Worm (Caenorhabditis elegans) whole organism, young adult: Measurements from ENCODE around the gene ska-3.

ENCODE experiments used
- B0019.2 ChIP-seq: fragments of 200-800 bp; sonication (Bioruptor generic); conservative IDR thresholded peaks from 2 replicates; pipeline ENCODE4 v1.3.6; 2022; ENCODE audit warnings: missing genetic modification reagents, missing genetic modification characterization, missing compliant biosample characterization
- D2030.7 ChIP-seq: fragments of 200-800 bp; sonication (Bioruptor generic); IDR thresholded peaks from 2 replicates; pipeline ENCODE4 v1.3.6; 2022; ENCODE audit warnings: missing genetic modification reagents, missing genetic modification characterization, missing compliant biosample characterization
- F37B4.10 ChIP-seq: fragments of 200-800 bp; sonication (Bioruptor generic); IDR thresholded peaks from 2 replicates; pipeline ENCODE4 v1.3.6; 2022; ENCODE audit warnings: missing genetic modification characterization, missing compliant biosample characterization
- F49E8.2 ChIP-seq: sonication (generic microtip); optimal IDR thresholded peaks from 3 replicates; lab custom pipeline; 2017; ENCODE audit warnings: missing genetic modification characterization, mild to moderate bottlenecking, missing compliant biosample characterization, antibody characterized with exemption, moderate library complexity; ENCODE audit not compliant: insufficient read depth
- F55B11.4 ChIP-seq: sonication (generic microtip); optimal IDR thresholded peaks from 2 replicates; lab custom pipeline; 2016; ENCODE audit warnings: missing compliant biosample characterization, missing genetic modification characterization, borderline replicate concordance; ENCODE audit not compliant: insufficient read depth
- F57A8.1 ChIP-seq: fragments of 200-800 bp; sonication (Bioruptor generic); optimal IDR thresholded peaks from 2 replicates; lab custom pipeline; 2018; ENCODE audit warnings: mild to moderate bottlenecking, missing genetic modification characterization, moderate library complexity, missing compliant biosample characterization
- K11D2.4 ChIP-seq: fragments of 200-800 bp; sonication (Bioruptor generic); IDR thresholded peaks from 2 replicates; pipeline ENCODE4 v1.3.6; 2022; ENCODE audit warnings: missing genetic modification reagents, missing genetic modification characterization, missing compliant biosample characterization
- T07F8.4 ChIP-seq: sonication (generic microtip); optimal IDR thresholded peaks from 2 replicates; lab custom pipeline; 2016; ENCODE audit warnings: mild to moderate bottlenecking, missing genetic modification characterization, moderate library complexity, missing compliant biosample characterization
- T26A5.8 ChIP-seq: sonication (generic microtip); optimal IDR thresholded peaks from 2 replicates; lab custom pipeline; 2016; ENCODE audit warnings: missing genetic modification characterization, missing compliant biosample characterization
- Y53G8AR.9 ChIP-seq: fragments of 200-800 bp; sonication (Bioruptor generic); conservative IDR thresholded peaks from 2 replicates; pipeline ENCODE4 v1.3.6; 2022; ENCODE audit warnings: missing genetic modification reagents, missing genetic modification characterization, missing compliant biosample characterization
- Y67H2A.10 ChIP-seq: fragments of 200-800 bp; sonication (Bioruptor generic); conservative IDR thresholded peaks from 2 replicates; pipeline ENCODE4 v1.3.6; 2022; ENCODE audit warnings: missing genetic modification reagents, missing genetic modification characterization, missing compliant biosample characterization
- Y95B8A.8 ChIP-seq: fragments of 200-800 bp; sonication (Bioruptor generic); IDR thresholded peaks from 2 replicates; pipeline ENCODE4 v1.3.6; 2022; ENCODE audit warnings: missing genetic modification reagents, missing genetic modification characterization, missing compliant biosample characterization
- akir-1 ChIP-seq: fragments of 200-800 bp; sonication (Bioruptor generic); optimal IDR thresholded peaks from 2 replicates; lab custom pipeline; 2018; ENCODE audit warnings: mild to moderate bottlenecking, missing genetic modification characterization, moderate library complexity, missing compliant biosample characterization
- aptf-3 ChIP-seq: fragments of 200-800 bp; sonication (Bioruptor generic); IDR thresholded peaks from 2 replicates; pipeline ENCODE4 v1.3.6; 2022; ENCODE audit warnings: missing genetic modification characterization, missing compliant biosample characterization
- athp-1 ChIP-seq: sonication (generic microtip); optimal IDR thresholded peaks from 2 replicates; lab custom pipeline; 2017; ENCODE audit warnings: mild to moderate bottlenecking, missing genetic modification characterization, missing compliant biosample characterization
- attf-3 ChIP-seq: fragments of 200-800 bp; sonication (Bioruptor generic); conservative IDR thresholded peaks from 2 replicates; pipeline ENCODE4 v1.3.6; 2022; ENCODE audit warnings: missing genetic modification reagents, missing genetic modification characterization, missing compliant biosample characterization
- attf-6 ChIP-seq: fragments of 200-800 bp; sonication (Bioruptor generic); IDR thresholded peaks from 2 replicates; pipeline ENCODE4 v1.3.6; 2022; ENCODE audit warnings: missing genetic modification reagents, missing genetic modification characterization, missing compliant biosample characterization
- bed-1 ChIP-seq: fragments of 200-800 bp; sonication (Bioruptor generic); IDR thresholded peaks from 2 replicates; pipeline ENCODE4 v1.3.6; 2022; ENCODE audit warnings: missing genetic modification reagents, missing genetic modification characterization, missing compliant biosample characterization
- bed-2 ChIP-seq: fragments of 200-800 bp; sonication (Bioruptor generic); IDR thresholded peaks from 2 replicates; pipeline ENCODE4 v1.3.6; 2022; ENCODE audit warnings: missing genetic modification reagents, missing genetic modification characterization, missing compliant biosample characterization
- ccch-3 ChIP-seq: fragments of 200-800 bp; sonication (Bioruptor generic); optimal IDR thresholded peaks from 2 replicates; lab custom pipeline; 2018; ENCODE audit warnings: mild to moderate bottlenecking, missing genetic modification characterization, missing compliant biosample characterization
- cebp-1 ChIP-seq, 2 experiments: fragments of 200-800 bp in 1 of 2; sonication (Bioruptor generic) in 1 of 2; sonication (generic microtip) in 1 of 2; IDR thresholded peaks in 1 of 2; optimal IDR thresholded peaks in 1 of 2; 2 replicates each; pipeline versions ENCODE4 v1.3.6 to Lab custom; 2017 to 2022; ENCODE audit warnings: missing compliant biosample characterization in 2 of 2, missing genetic modification characterization in 2 of 2, mild to moderate bottlenecking in 1 of 2, missing genetic modification reagents in 1 of 2, moderate library complexity in 1 of 2
- cebp-2 ChIP-seq: fragments of 200-800 bp; sonication (Bioruptor generic); IDR thresholded peaks from 2 replicates; pipeline ENCODE4 v1.3.6; 2022; ENCODE audit warnings: missing genetic modification characterization, missing compliant biosample characterization
- ceh-79 ChIP-seq: sonication (generic microtip); optimal IDR thresholded peaks from 2 replicates; lab custom pipeline; 2017; ENCODE audit warnings: mild to moderate bottlenecking, missing genetic modification characterization, missing compliant biosample characterization
- ceh-91 ChIP-seq: fragments of 200-800 bp; sonication (Bioruptor generic); IDR thresholded peaks from 2 replicates; pipeline ENCODE4 v1.3.6; 2022; ENCODE audit warnings: missing genetic modification reagents, missing genetic modification characterization, missing compliant biosample characterization
- chd-7 ChIP-seq: sonication (generic microtip); optimal IDR thresholded peaks from 2 replicates; lab custom pipeline; 2016; ENCODE audit warnings: mild to moderate bottlenecking, missing genetic modification characterization, moderate library complexity, missing compliant biosample characterization
- die-1 ChIP-seq: sonication (generic microtip); optimal IDR thresholded peaks from 2 replicates; lab custom pipeline; 2016; ENCODE audit warnings: missing genotype, mild to moderate bottlenecking, missing genetic modification characterization, missing compliant biosample characterization
- him-1 ChIP-seq: sonication (generic microtip); optimal IDR thresholded peaks from 2 replicates; lab custom pipeline; 2016; ENCODE audit warnings: missing genotype, missing genetic modification reagents, missing genetic modification characterization, missing compliant biosample characterization
- hmg-1.2 ChIP-seq: fragments of 200-800 bp; sonication (Bioruptor generic); IDR thresholded peaks from 2 replicates; pipeline ENCODE4 v1.3.6; 2022; ENCODE audit warnings: missing genetic modification reagents, missing genetic modification characterization, missing compliant biosample characterization
- lag-1 ChIP-seq: fragments of 200-800 bp; sonication (Bioruptor generic); IDR thresholded peaks from 2 replicates; pipeline ENCODE4 v1.3.6; 2022; ENCODE audit warnings: missing genetic modification reagents, missing genetic modification characterization, missing compliant biosample characterization
- let-526 ChIP-seq: fragments of 200-800 bp; sonication (Bioruptor generic); IDR thresholded peaks from 2 replicates; pipeline ENCODE4 v1.3.6; 2022; ENCODE audit warnings: missing genetic modification reagents, missing genetic modification characterization, missing compliant biosample characterization
- lin-35 ChIP-seq, 3 experiments: fragments of 150-350 bp in 2 of 3; sonication (generic microtip) in 1 of 3; optimal IDR thresholded peaks; 2 replicates each; lab custom pipeline; 2014 to 2018; ENCODE audit warnings: missing biosample characterization in 3 of 3, missing genetic modification characterization in 3 of 3, missing genetic modification reagents in 3 of 3
- lsy-27 ChIP-seq: sonication (generic microtip); optimal IDR thresholded peaks from 2 replicates; lab custom pipeline; 2017; ENCODE audit warnings: missing genetic modification characterization, mild to moderate bottlenecking, missing compliant biosample characterization, antibody characterized with exemption, missing genotype, borderline replicate concordance; ENCODE audit not compliant: insufficient read depth
- madf-10 ChIP-seq: sonication (generic microtip); optimal IDR thresholded peaks from 2 replicates; lab custom pipeline; 2016; ENCODE audit warnings: mild to moderate bottlenecking, missing genetic modification characterization, missing compliant biosample characterization
- madf-6 ChIP-seq: fragments of 200-800 bp; sonication (Bioruptor generic); IDR thresholded peaks from 2 replicates; pipeline ENCODE4 v1.3.6; 2022; ENCODE audit warnings: missing genetic modification reagents, missing genetic modification characterization, missing compliant biosample characterization
- madf-8 ChIP-seq: fragments of 200-800 bp; sonication (Bioruptor generic); conservative IDR thresholded peaks from 2 replicates; pipeline ENCODE4 v1.3.6; 2022; ENCODE audit warnings: missing genetic modification reagents, missing genetic modification characterization, missing compliant biosample characterization
- mcd-1 ChIP-seq: fragments of 200-800 bp; sonication (Bioruptor generic); IDR thresholded peaks from 2 replicates; pipeline ENCODE4 v1.3.6; 2022; ENCODE audit warnings: missing genetic modification reagents, missing genetic modification characterization, missing compliant biosample characterization
- nfya-2 ChIP-seq: fragments of 200-800 bp; sonication (Bioruptor generic); IDR thresholded peaks from 2 replicates; pipeline ENCODE4 v1.3.6; 2022; ENCODE audit warnings: missing genetic modification reagents, missing genetic modification characterization, missing compliant biosample characterization
- nhr-120 ChIP-seq: fragments of 200-800 bp; sonication (Bioruptor generic); IDR thresholded peaks from 2 replicates; pipeline ENCODE4 v1.3.6; 2022; ENCODE audit warnings: missing genetic modification characterization, missing compliant biosample characterization
- nhr-179 ChIP-seq: sonication (generic microtip); optimal IDR thresholded peaks from 2 replicates; lab custom pipeline; 2016; ENCODE audit warnings: mild to moderate bottlenecking, missing genetic modification characterization, missing compliant biosample characterization
- nhr-27 ChIP-seq: fragments of 200-800 bp; sonication (Bioruptor generic); optimal IDR thresholded peaks from 2 replicates; lab custom pipeline; 2018; ENCODE audit warnings: mild to moderate bottlenecking, missing genetic modification characterization, moderate library complexity, missing compliant biosample characterization
- rcor-1 ChIP-seq: fragments of 200-800 bp; sonication (Bioruptor generic); IDR thresholded peaks from 2 replicates; pipeline ENCODE4 v1.3.6; 2022; ENCODE audit warnings: missing genetic modification reagents, missing genetic modification characterization, missing compliant biosample characterization
- rec-8 ChIP-seq, 2 experiments: sonication (generic microtip); optimal IDR thresholded peaks; 2 replicates each; lab custom pipeline; 2016; ENCODE audit warnings: mild to moderate bottlenecking in 2 of 2, missing genetic modification characterization in 2 of 2, missing genetic modification reagents in 2 of 2, missing genotype in 2 of 2, missing biosample characterization in 1 of 2, missing compliant biosample characterization in 1 of 2, moderate library complexity in 1 of 2
- repo-1 ChIP-seq: sonication (generic microtip); optimal IDR thresholded peaks from 2 replicates; lab custom pipeline; 2017; ENCODE audit warnings: mild to moderate bottlenecking, missing genetic modification characterization, missing compliant biosample characterization
- sea-2 ChIP-seq: fragments of 200-800 bp; sonication (Bioruptor generic); IDR thresholded peaks from 2 replicates; pipeline ENCODE4 v1.3.6; 2022; ENCODE audit warnings: missing genetic modification characterization, missing compliant biosample characterization
- snpc-1.1 ChIP-seq: sonication (generic microtip); optimal IDR thresholded peaks from 2 replicates; lab custom pipeline; 2017; ENCODE audit warnings: missing genetic modification characterization, mild to moderate bottlenecking, missing compliant biosample characterization, antibody characterized with exemption, moderate library complexity, missing genotype, missing genetic modification reagents; ENCODE audit not compliant: insufficient read depth
- tbx-9 ChIP-seq: sonication (generic microtip); optimal IDR thresholded peaks from 2 replicates; lab custom pipeline; 2016; ENCODE audit warnings: borderline replicate concordance, missing genetic modification characterization, inconsistent platforms, missing compliant biosample characterization
- tlf-1 ChIP-seq: fragments of 200-800 bp; sonication (Bioruptor generic); optimal IDR thresholded peaks from 2 replicates; lab custom pipeline; 2018; ENCODE audit warnings: mild to moderate bottlenecking, missing genetic modification characterization, missing compliant biosample characterization
- unc-62 ChIP-seq: fragments of 150-350 bp; optimal IDR thresholded peaks from 2 replicates; lab custom pipeline; 2014; ENCODE audit warnings: missing biosample characterization, missing genetic modification reagents, missing genetic modification characterization

Gene ska-3

DNA sequence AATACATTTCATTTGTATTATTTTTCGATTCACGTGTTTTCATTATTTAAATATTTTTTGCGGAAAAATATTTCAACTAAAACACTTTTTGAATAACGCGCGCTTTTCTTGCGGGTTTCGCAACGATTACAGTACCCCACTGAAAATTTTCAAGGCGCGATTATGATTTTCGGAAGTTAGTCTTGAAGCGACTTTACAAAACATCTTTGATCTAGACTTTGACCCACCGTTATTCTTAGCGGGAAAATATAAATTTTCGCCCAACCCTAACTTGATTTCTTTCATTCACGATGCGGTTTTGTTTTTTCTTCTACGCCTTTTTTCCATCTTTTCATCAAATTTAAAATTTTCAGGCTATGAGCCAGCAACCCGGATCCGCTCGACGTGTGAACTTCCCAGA is 49.0 kb upstream of the ska-3 start, which contains the start of gene egg-1 (continued):
- no peak for TF ChIP-seq aptf-3 (GFP tag; lab: Robert Waterston, UW)
- TF ChIP-seq let-526 (GFP tag; lab: Robert Waterston, UW): no peak
- no peak for TF ChIP-seq Y67H2A.10
- no peak for TF ChIP-seq F37B4.10 (GFP tag; lab: Robert Waterston, UW)
- no peak for TF ChIP-seq sea-2
- TF ChIP-seq T07F8.4: no peak
- peak; percentile 21 for TF ChIP-seq snpc-1.1 (tag; lab: Kevin White, UChicago)
- no peak for TF ChIP-seq bed-1 (GFP tag; lab: Robert Waterston, UW)
- peak; percentile 85 for TF ChIP-seq him-1 (tag; lab: Kevin White, UChicago)
- peak; percentile 93 for TF ChIP-seq Y95B8A.8
- TF ChIP-seq mcd-1 (GFP tag; lab: Robert Waterston, UW): peak; percentile 72
- peak; percentile 83 for TF ChIP-seq rcor-1 (GFP tag; lab: Robert Waterston, UW)
- no peak for TF ChIP-seq nhr-27 (tag; lab: Kevin White, UChicago)
- TF ChIP-seq lag-1 (GFP tag; lab: Robert Waterston, UW): no peak
- no peak for TF ChIP-seq unc-62 (GFP tag; lab: Kevin White, UChicago)
- TF ChIP-seq ceh-91 (GFP tag; lab: Robert Waterston, UW): peak; percentile 96
- no peak for TF ChIP-seq madf-10
- peak; percentile 93 for TF ChIP-seq D2030.7 (GFP tag; lab: Robert Waterston, UW)
- TF ChIP-seq B0019.2 (GFP tag; lab: Robert Waterston, UW): peak; percentile 78
- TF ChIP-seq nfya-2 (GFP tag; lab: Robert Waterston, UW): no peak
- TF ChIP-seq die-1 (tag; lab: Kevin White, UChicago): no peak
- no peak for TF ChIP-seq akir-1 (GFP tag; lab: Kevin White, UChicago)
- TF ChIP-seq repo-1 (tag; lab: Kevin White, UChicago): peak; percentile 12
- no peak for TF ChIP-seq lsy-27
- TF ChIP-seq attf-3: peak; percentile 17; the same call in 1 of the 2 replicates
- peak; percentile 99 for TF ChIP-seq madf-6 (GFP tag; lab: Robert Waterston, UW)
- TF ChIP-seq madf-8: peak; percentile 95
- TF ChIP-seq nhr-120: no peak
- no peak for TF ChIP-seq T26A5.8 (tag; lab: Kevin White, UChicago)
- peak; percentile 90 for TF ChIP-seq tlf-1 (GFP tag; lab: Kevin White, UChicago)
- peak in 2 of 3 experiments; percentile 51 to 62 for TF ChIP-seq lin-35 (GFP tag; optimal IDR thresholded peaks at IDR 0.05; lab: Kevin White, UChicago)
- no peak for TF ChIP-seq chd-7 (tag; lab: Kevin White, UChicago)
- TF ChIP-seq F49E8.2 (tag; lab: Kevin White, UChicago): peak; percentile 92
- no peak for TF ChIP-seq F55B11.4 (tag; lab: Kevin White, UChicago)
- TF ChIP-seq tbx-9 (tag; lab: Kevin White, UChicago): no peak
- TF ChIP-seq athp-1 (tag; lab: Kevin White, UChicago): peak; percentile 63
- TF ChIP-seq cebp-2: no peak
- TF ChIP-seq ceh-79: no peak
- TF ChIP-seq K11D2.4 (GFP tag; lab: Robert Waterston, UW): no peak
- peak; percentile 44; the same call in 1 of the 2 replicates for TF ChIP-seq Y53G8AR.9 (GFP tag; lab: Robert Waterston, UW)
- no peak for TF ChIP-seq bed-2 (GFP tag; lab: Robert Waterston, UW)
- TF ChIP-seq hmg-1.2 (GFP tag; lab: Robert Waterston, UW): peak; percentile 61
- TF ChIP-seq nhr-179 (tag; lab: Kevin White, UChicago): no peak
- TF ChIP-seq ccch-3 (GFP tag; lab: Kevin White, UChicago): no peak
- no peak for TF ChIP-seq F57A8.1 (GFP tag; lab: Kevin White, UChicago)
- no peak for TF ChIP-seq rec-8 (tag; optimal IDR thresholded peaks at IDR 0.05; lab: Kevin White, UChicago)
- TF ChIP-seq cebp-1 (GFP tag; IDR thresholded peaks at IDR 0.05; lab: Robert Waterston, UW): no peak
- no peak for TF ChIP-seq cebp-1 (tag; optimal IDR thresholded peaks at IDR 0.05; lab: Kevin White, UChicago)
- 0 out of 2 replicates have a peak, but pooled peaks have one; percentile 21 for TF ChIP-seq attf-6 (GFP tag; lab: Robert Waterston, UW)
